Worm (Caenorhabditis elegans) whole organism, L1 larva: ENCODE data around the gene ppm-1.A.
A peak's percentile ranks its signal among the peaks of the same experiment; 100 is the strongest.

Source experiments
- C16A3.4 ChIP-seq: fragments of 150-350 bp; optimal IDR thresholded peaks from 2 replicates; lab custom pipeline; 2014; ENCODE audit warnings: missing biosample characterization, missing genetic modification characterization
- F16B12.6 ChIP-seq: fragments of 150-350 bp; optimal IDR thresholded peaks from 2 replicates; lab custom pipeline; 2014; ENCODE audit warnings: missing biosample characterization, missing genetic modification characterization
- Y116A8C.19 ChIP-seq: sonication (generic microtip); optimal IDR thresholded peaks from 2 replicates; lab custom pipeline; 2016; ENCODE audit warnings: missing compliant biosample characterization, missing genetic modification characterization, borderline replicate concordance
- alr-1 ChIP-seq: fragments of 200-800 bp; sonication (Bioruptor generic); optimal IDR thresholded peaks from 2 replicates; lab custom pipeline; 2018; ENCODE audit warnings: borderline replicate concordance, mild to moderate bottlenecking, missing genetic modification characterization, missing compliant biosample characterization
- ama-1 ChIP-seq: fragments of 150-350 bp; optimal IDR thresholded peaks from 2 replicates; lab custom pipeline; 2014
- ceh-63 ChIP-seq: fragments of 200-800 bp; sonication (Bioruptor generic); optimal IDR thresholded peaks from 2 replicates; lab custom pipeline; 2018; ENCODE audit warnings: mild to moderate bottlenecking, missing genetic modification characterization, missing compliant biosample characterization
- ceh-8 ChIP-seq: fragments of 200-800 bp; sonication (Bioruptor generic); optimal IDR thresholded peaks from 2 replicates; lab custom pipeline; 2018; ENCODE audit warnings: mild to moderate bottlenecking, missing genetic modification characterization, moderate library complexity, missing compliant biosample characterization
- ceh-82 ChIP-seq, 3 experiments: fragments of 150-350 bp in 1 of 3; sonication (generic microtip) in 2 of 3; optimal IDR thresholded peaks; 2 replicates each; lab custom pipeline; 2014 to 2017; ENCODE audit warnings: missing biosample characterization in 3 of 3, missing genetic modification characterization in 3 of 3
- ceh-88 ChIP-seq: fragments of 200-800 bp; sonication (Bioruptor generic); IDR thresholded peaks from 2 replicates; pipeline ENCODE4 v1.3.6; 2022; ENCODE audit warnings: missing genetic modification characterization, missing compliant biosample characterization
- ces-1 ChIP-seq: fragments of 150-350 bp; optimal IDR thresholded peaks from 2 replicates; lab custom pipeline; 2014; ENCODE audit warnings: missing biosample characterization, missing genetic modification reagents, missing genetic modification characterization
- dpl-1 ChIP-seq, 3 experiments: fragments of 150-350 bp in 2 of 3; sonication (generic microtip) in 1 of 3; optimal IDR thresholded peaks; 2 replicates each; lab custom pipeline; 2014 to 2017; ENCODE audit warnings: missing biosample characterization in 3 of 3, missing genetic modification characterization in 3 of 3, missing genetic modification reagents in 3 of 3
- dsc-1 ChIP-seq: sonication (generic microtip); optimal IDR thresholded peaks from 2 replicates; lab custom pipeline; 2016; ENCODE audit warnings: mild to moderate bottlenecking, missing genetic modification characterization, missing compliant biosample characterization
- efl-3 ChIP-seq: fragments of 200-800 bp; sonication (Bioruptor generic); optimal IDR thresholded peaks from 2 replicates; lab custom pipeline; 2018; ENCODE audit warnings: mild to moderate bottlenecking, missing genetic modification characterization, missing compliant biosample characterization
- egl-13 ChIP-seq: sonication (generic microtip); optimal IDR thresholded peaks from 2 replicates; lab custom pipeline; 2016; ENCODE audit warnings: missing genotype, missing genetic modification reagents, missing genetic modification characterization, missing compliant biosample characterization
- elt-2 ChIP-seq: sonication (generic microtip); optimal IDR thresholded peaks from 2 replicates; lab custom pipeline; 2016; ENCODE audit warnings: missing genetic modification characterization, mild to moderate bottlenecking, inconsistent platforms, missing compliant biosample characterization, missing genetic modification reagents
- elt-3 ChIP-seq, 6 experiments: fragments of 150-350 bp in 1 of 6; sonication (generic microtip); optimal IDR thresholded peaks; 2 replicates each; lab custom pipeline; 2017 to 2018; ENCODE audit warnings: missing biosample characterization in 6 of 6, missing genetic modification characterization in 6 of 6, inconsistent platforms in 1 of 6
- ets-5 ChIP-seq: fragments of 200-800 bp; sonication (Bioruptor generic); IDR thresholded peaks from 2 replicates; pipeline ENCODE4 v1.3.6; 2022; ENCODE audit warnings: missing genetic modification characterization, missing compliant biosample characterization
- fkh-10 ChIP-seq: sonication (generic microtip); optimal IDR thresholded peaks from 2 replicates; lab custom pipeline; 2017; ENCODE audit warnings: missing biosample characterization, missing genetic modification reagents, missing genetic modification characterization
- fkh-4 ChIP-seq: sonication (generic microtip); optimal IDR thresholded peaks from 2 replicates; lab custom pipeline; 2016; ENCODE audit warnings: missing compliant biosample characterization, missing genetic modification characterization, borderline replicate concordance
- fos-1 ChIP-seq: fragments of 150-350 bp; optimal IDR thresholded peaks from 2 replicates; lab custom pipeline; 2014; ENCODE audit warnings: missing biosample characterization, missing genetic modification characterization
- grh-1 ChIP-seq: fragments of 200-800 bp; sonication (Bioruptor generic); IDR thresholded peaks from 2 replicates; pipeline ENCODE4 v1.3.6; 2022; ENCODE audit warnings: missing genetic modification reagents, missing genetic modification characterization, missing compliant biosample characterization
- hlh-4 ChIP-seq: sonication (generic microtip); optimal IDR thresholded peaks from 2 replicates; lab custom pipeline; 2016; ENCODE audit warnings: mild to moderate bottlenecking, missing genetic modification characterization, missing compliant biosample characterization
- hpl-2 ChIP-seq: fragments of 150-350 bp; optimal IDR thresholded peaks from 2 replicates; lab custom pipeline; 2014; ENCODE audit warnings: missing biosample characterization, missing genetic modification reagents, missing genetic modification characterization
- irx-1 ChIP-seq: sonication (generic microtip); optimal IDR thresholded peaks from 2 replicates; lab custom pipeline; 2016; ENCODE audit warnings: missing genetic modification characterization, missing compliant biosample characterization
- isw-1 ChIP-seq: fragments of 200-800 bp; sonication (Bioruptor generic); IDR thresholded peaks from 2 replicates; pipeline ENCODE4 v1.3.6; 2022; ENCODE audit warnings: missing genetic modification characterization, missing compliant biosample characterization
- jun-1 ChIP-seq: fragments of 150-350 bp; optimal IDR thresholded peaks from 2 replicates; lab custom pipeline; 2014; ENCODE audit warnings: missing biosample characterization, missing genetic modification reagents, missing genetic modification characterization
- lin-13 ChIP-seq: fragments of 150-350 bp; optimal IDR thresholded peaks from 2 replicates; lab custom pipeline; 2014; ENCODE audit warnings: missing biosample characterization, missing genetic modification reagents, missing genetic modification characterization
- lin-14 ChIP-seq: fragments of 200-800 bp; sonication (Bioruptor generic); optimal IDR thresholded peaks from 2 replicates; lab custom pipeline; 2018; ENCODE audit warnings: mild to moderate bottlenecking, missing genetic modification characterization, moderate library complexity, missing compliant biosample characterization
- lin-35 ChIP-seq, 2 experiments: fragments of 150-350 bp; optimal IDR thresholded peaks; 2 replicates each; lab custom pipeline; 2014; ENCODE audit warnings: missing biosample characterization in 2 of 2, missing genetic modification characterization in 2 of 2, missing genetic modification reagents in 2 of 2
- lin-39 ChIP-seq: fragments of 150-350 bp; optimal IDR thresholded peaks from 2 replicates; lab custom pipeline; 2014; ENCODE audit warnings: missing biosample characterization, missing genetic modification reagents, missing genetic modification characterization
- lsy-2 ChIP-seq, 2 experiments: fragments of 150-350 bp; optimal IDR thresholded peaks; 2 replicates each; lab custom pipeline; 2014; ENCODE audit warnings: missing biosample characterization in 2 of 2, missing genetic modification characterization in 2 of 2
- mab-9 ChIP-seq: fragments of 200-800 bp; sonication (Bioruptor generic); IDR thresholded peaks from 2 replicates; pipeline ENCODE4 v1.3.6; 2022; ENCODE audit warnings: missing genetic modification reagents, missing genetic modification characterization, missing compliant biosample characterization
- mef-2 ChIP-seq: fragments of 150-350 bp; optimal IDR thresholded peaks from 2 replicates; lab custom pipeline; 2014; ENCODE audit warnings: missing biosample characterization, missing genetic modification characterization
- nhr-19 ChIP-seq: fragments of 200-800 bp; sonication (Bioruptor generic); conservative IDR thresholded peaks from 2 replicates; pipeline ENCODE4 v1.3.6; 2022; ENCODE audit warnings: missing genetic modification characterization, missing compliant biosample characterization
- nhr-20 ChIP-seq: sonication (generic microtip); optimal IDR thresholded peaks from 2 replicates; lab custom pipeline; 2016; ENCODE audit warnings: mild to moderate bottlenecking, missing genetic modification characterization, missing compliant biosample characterization
- nhr-237 ChIP-seq: fragments of 150-350 bp; optimal IDR thresholded peaks from 2 replicates; lab custom pipeline; 2014; ENCODE audit warnings: missing biosample characterization, missing genetic modification characterization
- nhr-47 ChIP-seq: sonication (generic microtip); optimal IDR thresholded peaks from 2 replicates; lab custom pipeline; 2016; ENCODE audit warnings: mild to moderate bottlenecking, missing genetic modification characterization, moderate library complexity, missing compliant biosample characterization
- nhr-76 ChIP-seq: sonication (generic microtip); optimal IDR thresholded peaks from 2 replicates; lab custom pipeline; 2017; ENCODE audit warnings: missing biosample characterization, missing genetic modification characterization
- nhr-84 ChIP-seq: sonication (generic microtip); optimal IDR thresholded peaks from 2 replicates; lab custom pipeline; 2017; ENCODE audit warnings: missing biosample characterization, missing genetic modification characterization
- nhr-90 ChIP-seq: sonication (generic microtip); optimal IDR thresholded peaks from 2 replicates; lab custom pipeline; 2016; ENCODE audit warnings: mild to moderate bottlenecking, missing genetic modification characterization, missing compliant biosample characterization; ENCODE audit not compliant: poor library complexity
- rnt-1 ChIP-seq: sonication (generic microtip); optimal IDR thresholded peaks from 2 replicates; lab custom pipeline; 2016; ENCODE audit warnings: mild to moderate bottlenecking, missing genetic modification characterization, moderate library complexity, missing compliant biosample characterization
- skn-1 ChIP-seq: fragments of 150-350 bp; optimal IDR thresholded peaks from 2 replicates; lab custom pipeline; 2014; ENCODE audit warnings: missing biosample characterization, missing genetic modification characterization
- snpc-4 ChIP-seq: fragments of 150-350 bp; optimal IDR thresholded peaks from 2 replicates; lab custom pipeline; 2014; ENCODE audit warnings: missing biosample characterization, missing genetic modification characterization
- snu-23 ChIP-seq: sonication (generic microtip); optimal IDR thresholded peaks from 2 replicates; lab custom pipeline; 2016; ENCODE audit warnings: missing genetic modification characterization, missing compliant biosample characterization
- sptf-1 ChIP-seq: fragments of 150-350 bp; optimal IDR thresholded peaks from 2 replicates; lab custom pipeline; 2014; ENCODE audit warnings: missing biosample characterization, missing genetic modification characterization
- swsn-7 ChIP-seq: sonication (generic microtip); optimal IDR thresholded peaks from 2 replicates; lab custom pipeline; 2016; ENCODE audit warnings: missing genetic modification characterization, missing compliant biosample characterization
- tbx-2 ChIP-seq: sonication (generic microtip); optimal IDR thresholded peaks from 2 replicates; lab custom pipeline; 2016; ENCODE audit warnings: missing genetic modification characterization, missing compliant biosample characterization
- unc-130 ChIP-seq: fragments of 150-350 bp; optimal IDR thresholded peaks from 2 replicates; lab custom pipeline; 2017; ENCODE audit warnings: missing biosample characterization, missing genetic modification characterization, inconsistent platforms
- unc-62 ChIP-seq: fragments of 150-350 bp; optimal IDR thresholded peaks from 2 replicates; lab custom pipeline; 2014; ENCODE audit warnings: missing biosample characterization, missing genetic modification reagents, missing genetic modification characterization
- unc-86 ChIP-seq: sonication (generic microtip); optimal IDR thresholded peaks from 2 replicates; lab custom pipeline; 2016; ENCODE audit warnings: missing genetic modification characterization, missing compliant biosample characterization
- unc-98 ChIP-seq: fragments of 200-800 bp; sonication (Bioruptor generic); IDR thresholded peaks from 2 replicates; pipeline ENCODE4 v1.3.6; 2022; ENCODE audit warnings: missing genetic modification characterization, missing compliant biosample characterization
- xbp-1 ChIP-seq: sonication (generic microtip); optimal IDR thresholded peaks from 2 replicates; lab custom pipeline; 2016; ENCODE audit warnings: missing genetic modification characterization, missing compliant biosample characterization
- zip-4 ChIP-seq: fragments of 200-800 bp; sonication (Bioruptor generic); optimal IDR thresholded peaks from 2 replicates; lab custom pipeline; 2018; ENCODE audit warnings: mild to moderate bottlenecking, missing genetic modification characterization, moderate library complexity, missing compliant biosample characterization
- ztf-4 ChIP-seq: fragments of 150-350 bp; optimal IDR thresholded peaks from 2 replicates; lab custom pipeline; 2014; ENCODE audit warnings: missing biosample characterization, missing genetic modification characterization

Gene ppm-1.A

DNA sequence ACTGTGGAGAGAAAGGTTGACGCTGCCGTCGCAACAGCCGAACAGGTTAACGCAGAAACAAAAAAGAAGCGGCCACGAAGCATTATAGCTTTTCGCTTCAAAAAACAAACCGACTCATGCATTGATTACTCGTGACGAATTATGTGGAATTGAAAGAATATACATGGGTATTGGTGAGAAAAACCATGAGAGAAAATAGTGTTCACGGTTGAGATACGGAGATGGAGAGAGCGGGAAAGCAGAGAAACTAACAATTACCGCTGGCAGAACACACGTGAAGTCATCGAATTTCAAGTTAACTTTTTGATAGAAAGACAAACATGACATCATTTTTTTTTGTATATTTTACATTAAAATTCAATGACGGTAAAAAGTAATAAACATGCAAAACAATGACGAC lies 863 bp downstream of the ppm-1.A start:
- TF ChIP-seq swsn-7 (tag; lab: Kevin White, UChicago) (no peak), ets-5 (no peak), nhr-84 (tag; lab: Kevin White, UChicago) (no peak), ama-1 (lab: Kevin White, UChicago) (peak; percentile 58), xbp-1 (tag; lab: Kevin White, UChicago) (no peak), ceh-82 (tag; optimal IDR thresholded peaks at IDR 0.05; lab: Kevin White, UChicago) (no peak), dsc-1 (tag; lab: Kevin White, UChicago) (no peak), elt-2 (tag; lab: Kevin White, UChicago) (peak; percentile 17), nhr-47 (tag; lab: Kevin White, UChicago) (no peak), nhr-237 (tag; lab: Kevin White, UChicago) (no peak), ztf-4 (tag; lab: Kevin White, UChicago) (no peak), ceh-8 (no peak), egl-13 (tag; lab: Kevin White, UChicago) (no peak), lsy-2 (tag; optimal IDR thresholded peaks at IDR 0.05; lab: Kevin White, UChicago) (no peak), lin-35 (GFP tag; optimal IDR thresholded peaks at IDR 0.05; lab: Kevin White, UChicago) (peak; percentile 7 to 56), skn-1 (tag; lab: Kevin White, UChicago) (no peak), fkh-4 (no peak), unc-98 (GFP tag; lab: Robert Waterston, UW) (no peak), unc-62 (GFP tag; lab: Kevin White, UChicago) (no peak), sptf-1 (no peak), F16B12.6 (tag; lab: Kevin White, UChicago) (no peak), nhr-90 (tag; lab: Kevin White, UChicago) (peak; percentile 24), tbx-2 (tag; lab: Kevin White, UChicago) (no peak), nhr-20 (peak; percentile 53), unc-130 (tag; lab: Kevin White, UChicago) (no peak), lin-14 (GFP tag; lab: Kevin White, UChicago) (peak; percentile 62), mab-9 (GFP tag; lab: Robert Waterston, UW) (no peak), snpc-4 (tag; lab: Kevin White, UChicago) (no peak), elt-3 (tag; optimal IDR thresholded peaks at IDR 0.05; lab: Kevin White, UChicago) (peak in 1 of 6 experiments; percentile 17), mef-2 (no peak), rnt-1 (tag; lab: Kevin White, UChicago) (peak; percentile 16), dpl-1 (GFP tag; optimal IDR thresholded peaks at IDR 0.05; lab: Kevin White, UChicago) (peak in 2 of 3 experiments; percentile 14 to 35), Y116A8C.19 (tag; lab: Kevin White, UChicago) (no peak), lin-39 (tag; lab: Kevin White, UChicago) (no peak), jun-1 (tag; lab: Kevin White, UChicago) (no peak), ces-1 (GFP tag; lab: Kevin White, UChicago) (no peak), irx-1 (no peak), lin-13 (no peak), grh-1 (GFP tag; lab: Robert Waterston, UW) (no peak), fkh-10 (GFP tag; lab: Kevin White, UChicago) (no peak), hpl-2 (GFP tag; lab: Kevin White, UChicago) (no peak), hlh-4 (no peak), C16A3.4 (tag; lab: Kevin White, UChicago) (no peak), ceh-88 (GFP tag; lab: Robert Waterston, UW) (no peak), snu-23 (GFP tag; lab: Kevin White, UChicago) (peak; percentile 45), isw-1 (no peak), fos-1 (no peak), nhr-19 (GFP tag; lab: Robert Waterston, UW) (no peak), unc-86 (tag; lab: Kevin White, UChicago) (no peak), zip-4 (no peak), ceh-63 (no peak), nhr-76 (tag; lab: Kevin White, UChicago) (no peak), alr-1 (no peak), efl-3 (GFP tag; lab: Kevin White, UChicago) (no peak)
